Worm (Caenorhabditis elegans) whole organism, mixed stage, embryonic: Measurements from ENCODE around the gene F14E5.2.

Experiments
- M03D4.4 ChIP-seq: sonication (generic microtip); optimal IDR thresholded peaks from 2 replicates; lab custom pipeline; 2017; ENCODE audit warnings: mild to moderate bottlenecking, missing genetic modification characterization, missing compliant biosample characterization
- bed-3 ChIP-seq: fragments of 200-800 bp; sonication (Bioruptor generic); optimal IDR thresholded peaks from 3 replicates; lab custom pipeline; 2018; ENCODE audit warnings: mild to moderate bottlenecking, missing genetic modification characterization, moderate library complexity, missing compliant biosample characterization
- blmp-1 ChIP-seq: fragments of 150-350 bp; optimal IDR thresholded peaks from 2 replicates; lab custom pipeline; 2014; ENCODE audit warnings: missing biosample characterization, missing genetic modification characterization
- ceh-39 ChIP-seq: fragments of 150-350 bp; optimal IDR thresholded peaks from 2 replicates; lab custom pipeline; 2014; ENCODE audit warnings: missing biosample characterization, missing genetic modification characterization
- ceh-43 ChIP-seq: fragments of 200-800 bp; sonication (Bioruptor generic); optimal IDR thresholded peaks from 2 replicates; lab custom pipeline; 2018; ENCODE audit warnings: mild to moderate bottlenecking, missing genetic modification characterization, moderate library complexity, missing compliant biosample characterization
- ceh-83 ChIP-seq: fragments of 200-800 bp; sonication (Bioruptor generic); optimal IDR thresholded peaks from 2 replicates; lab custom pipeline; 2018; ENCODE audit warnings: mild to moderate bottlenecking, missing genetic modification characterization, missing compliant biosample characterization
- ces-1 ChIP-seq: fragments of 150-350 bp; optimal IDR thresholded peaks from 2 replicates; lab custom pipeline; 2014; ENCODE audit warnings: missing biosample characterization, missing genetic modification reagents, missing genetic modification characterization
- cnd-1 ChIP-seq: fragments of 200-800 bp; sonication (Bioruptor generic); optimal IDR thresholded peaks from 2 replicates; lab custom pipeline; 2018; ENCODE audit warnings: mild to moderate bottlenecking, missing genetic modification characterization, missing compliant biosample characterization
- drap-1 ChIP-seq: fragments of 200-800 bp; sonication (Bioruptor generic); optimal IDR thresholded peaks from 3 replicates; lab custom pipeline; 2018; ENCODE audit warnings: mild to moderate bottlenecking, missing genetic modification characterization, missing compliant biosample characterization
- elt-1 ChIP-seq: sonication (generic microtip); optimal IDR thresholded peaks from 2 replicates; lab custom pipeline; 2017; ENCODE audit warnings: missing genetic modification characterization, mild to moderate bottlenecking, missing compliant biosample characterization, antibody characterized with exemption, moderate library complexity, borderline replicate concordance; ENCODE audit not compliant: insufficient read depth
- elt-3 ChIP-seq: fragments of 150-350 bp; optimal IDR thresholded peaks from 2 replicates; lab custom pipeline; 2014; ENCODE audit warnings: missing biosample characterization, missing genetic modification characterization
- flh-1 ChIP-seq: fragments of 200-800 bp; sonication (Bioruptor generic); optimal IDR thresholded peaks from 2 replicates; lab custom pipeline; 2018; ENCODE audit warnings: mild to moderate bottlenecking, missing genetic modification characterization, moderate library complexity, missing compliant biosample characterization
- ham-2 ChIP-seq: fragments of 200-800 bp; sonication (Bioruptor generic); optimal IDR thresholded peaks from 2 replicates; lab custom pipeline; 2018; ENCODE audit warnings: mild to moderate bottlenecking, missing genetic modification characterization, missing compliant biosample characterization
- hlh-1 ChIP-seq: fragments of 150-350 bp; optimal IDR thresholded peaks from 2 replicates; lab custom pipeline; 2014; ENCODE audit warnings: missing biosample characterization, missing genetic modification reagents, missing genetic modification characterization
- lin-13 ChIP-seq: fragments of 150-350 bp; optimal IDR thresholded peaks from 2 replicates; lab custom pipeline; 2014; ENCODE audit warnings: missing biosample characterization, missing genetic modification characterization
- lin-32 ChIP-seq: fragments of 200-800 bp; sonication (Bioruptor generic); optimal IDR thresholded peaks from 2 replicates; lab custom pipeline; 2018; ENCODE audit warnings: mild to moderate bottlenecking, missing genetic modification characterization, missing compliant biosample characterization
- mab-5 ChIP-seq: fragments of 150-350 bp; optimal IDR thresholded peaks from 2 replicates; lab custom pipeline; 2014; ENCODE audit warnings: missing biosample characterization, missing genetic modification characterization
- mls-2 ChIP-seq: sonication (generic microtip); optimal IDR thresholded peaks from 2 replicates; lab custom pipeline; 2016; ENCODE audit warnings: mild to moderate bottlenecking, missing genetic modification characterization, moderate library complexity, missing compliant biosample characterization
- nhr-12 ChIP-seq: fragments of 150-350 bp; optimal IDR thresholded peaks from 2 replicates; lab custom pipeline; 2014; ENCODE audit warnings: missing biosample characterization, missing genetic modification characterization
- nhr-2 ChIP-seq: fragments of 150-350 bp; optimal IDR thresholded peaks from 2 replicates; lab custom pipeline; 2014; ENCODE audit warnings: missing biosample characterization, missing genetic modification characterization
- nhr-237 ChIP-seq: fragments of 150-350 bp; optimal IDR thresholded peaks from 2 replicates; lab custom pipeline; 2014; ENCODE audit warnings: missing biosample characterization, missing genetic modification characterization
- nhr-28 ChIP-seq: fragments of 150-350 bp; optimal IDR thresholded peaks from 2 replicates; lab custom pipeline; 2014; ENCODE audit warnings: missing biosample characterization, missing genetic modification characterization
- nhr-76 ChIP-seq: sonication (generic microtip); optimal IDR thresholded peaks from 2 replicates; lab custom pipeline; 2017; ENCODE audit warnings: missing biosample characterization, missing genetic modification characterization
- pha-4 ChIP-seq: fragments of 150-350 bp; optimal IDR thresholded peaks from 2 replicates; lab custom pipeline; 2018; ENCODE audit warnings: missing biosample characterization, missing genetic modification reagents, missing genetic modification characterization
- sptf-1 ChIP-seq: sonication (generic microtip); optimal IDR thresholded peaks from 2 replicates; lab custom pipeline; 2017; ENCODE audit warnings: mild to moderate bottlenecking, missing genetic modification characterization, moderate library complexity, missing compliant biosample characterization
- unc-120 ChIP-seq: sonication (generic microtip); optimal IDR thresholded peaks from 2 replicates; lab custom pipeline; 2017; ENCODE audit warnings: missing genetic modification characterization, missing compliant biosample characterization; ENCODE audit not compliant: poor library complexity, severe bottlenecking
- zip-8 ChIP-seq: fragments of 150-350 bp; optimal IDR thresholded peaks from 2 replicates; lab custom pipeline; 2014; ENCODE audit warnings: missing biosample characterization, missing genetic modification characterization
- ztf-11 ChIP-seq: fragments of 150-350 bp; optimal IDR thresholded peaks from 2 replicates; lab custom pipeline; 2014; ENCODE audit warnings: missing biosample characterization, missing genetic modification characterization

F14E5.2 gene

ce11 chrII:8441519-8441918 is 12.9 kb upstream of the F14E5.2 start:
- TF ChIP-seq pha-4 (tag; lab: Kevin White, UChicago), result no peak
- no peak for TF ChIP-seq nhr-237 (tag; lab: Kevin White, UChicago)
- no peak for TF ChIP-seq nhr-76 (tag; lab: Kevin White, UChicago)

- TF ChIP-seq nhr-28 (tag; lab: Kevin White, UChicago) (peak; percentile 17), nhr-76 (tag; lab: Kevin White, UChicago) (no peak), mab-5 (tag; lab: Kevin White, UChicago) (no peak), M03D4.4 (tag; lab: Kevin White, UChicago) (no peak), elt-3 (tag; lab: Kevin White, UChicago) (no peak), elt-1 (tag; lab: Kevin White, UChicago) (no peak)
Measured at ce11 chrII:8440792-8441191, 12.1 kb upstream of the F14E5.2 start.

ce11 chrII:8440097-8440496 is 11.4 kb upstream of the F14E5.2 start:
- TF ChIP-seq zip-8 (tag; lab: Kevin White, UChicago) (peak; percentile 7), ztf-11 (tag; lab: Kevin White, UChicago) (no peak)

ce11 chrII:8438791-8439287 is 10.2 kb upstream of the F14E5.2 start, which contains the start of gene lips-10:
lips-10 (plus strand) TSS chrII:8439168.
- TF ChIP-seq hlh-1 (tag; lab: Kevin White, UChicago) (no peak), ham-2 (peak; percentile 36)
- TF ChIP-seq, all 35 proteins: peak for 1

ce11 chrII:8437035-8437434 is 8.4 kb upstream of the F14E5.2 start, which contains the start of gene acp-3:
acp-3 (minus strand) TSS chrII:8437135.
- TF ChIP-seq ceh-43 (GFP tag; lab: Kevin White, UChicago) (no peak), lin-32 (no peak), bed-3 (GFP tag; lab: Kevin White, UChicago) (no peak), nhr-12 (tag; lab: Kevin White, UChicago) (no peak), ham-2 (no peak), nhr-237 (tag; lab: Kevin White, UChicago) (no peak), ceh-39 (tag; lab: Kevin White, UChicago) (no peak)

ce11 chrII:8435005-8435404 is 6.3 kb upstream of the F14E5.2 start, which contains the start of gene acp-4:
acp-4 (minus strand) TSS chrII:8435105.
- TF ChIP-seq elt-3 (tag; lab: Kevin White, UChicago) (no peak), blmp-1 (tag; lab: Kevin White, UChicago) (no peak), nhr-76 (tag; lab: Kevin White, UChicago) (no peak), pha-4 (tag; lab: Kevin White, UChicago) (no peak), elt-1 (tag; lab: Kevin White, UChicago) (no peak), mls-2 (tag; lab: Kevin White, UChicago) (no peak), nhr-28 (tag; lab: Kevin White, UChicago) (no peak), cnd-1 (tag; lab: Kevin White, UChicago) (no peak), ceh-39 (tag; lab: Kevin White, UChicago) (no peak), nhr-12 (tag; lab: Kevin White, UChicago) (no peak), drap-1 (GFP tag; lab: Kevin White, UChicago) (no peak), ces-1 (no peak), hlh-1 (tag; lab: Kevin White, UChicago) (no peak), ceh-83 (GFP tag; lab: Kevin White, UChicago) (no peak), bed-3 (GFP tag; lab: Kevin White, UChicago) (no peak), nhr-2 (tag; lab: Kevin White, UChicago) (no peak)

- TF ChIP-seq unc-120 (tag; lab: Kevin White, UChicago) (no peak), elt-1 (tag; lab: Kevin White, UChicago) (no peak), nhr-76 (tag; lab: Kevin White, UChicago) (no peak), flh-1 (GFP tag; lab: Kevin White, UChicago) (no peak), lin-13 (tag; lab: Kevin White, UChicago) (no peak), ceh-83 (GFP tag; lab: Kevin White, UChicago) (no peak), mab-5 (tag; lab: Kevin White, UChicago) (no peak), ces-1 (no peak), blmp-1 (tag; lab: Kevin White, UChicago) (no peak), sptf-1 (no peak)
Measured at ce11 chrII:8431954-8432353, 3.3 kb upstream of the F14E5.2 start, which contains the start of gene acp-2. acp-2 (minus strand) TSS chrII:8432054.
